Worm (Caenorhabditis elegans): ENCODE results near the gene dnj-5.

The dnj-5 gene

ce11 chrII:6882335-6882734, 24.2 kb upstream of the dnj-5 start:
- TF ChIP-seq ceh-13 (GFP tag; optimal IDR thresholded peaks at IDR 0.05), result no peak
- TF ChIP-seq pes-1 (GFP tag; IDR thresholded peaks at IDR 0.05), result no peak
- TF ChIP-seq scrt-1 (GFP tag; IDR thresholded peaks at IDR 0.05), result no peak
- no peak for TF ChIP-seq hnd-1 (tag; optimal IDR thresholded peaks at IDR 0.05)
- no peak for TF ChIP-seq hmbx-1 (tag; optimal IDR thresholded peaks at IDR 0.05)
- no peak for TF ChIP-seq ama-1 (optimal IDR thresholded peaks at IDR 0.05)
- TF ChIP-seq ets-7 (tag; optimal IDR thresholded peaks at IDR 0.05), result no peak
- no peak for TF ChIP-seq tbx-37 (GFP tag; conservative IDR thresholded peaks at IDR 0.05)
- TF ChIP-seq tra-4 (tag; optimal IDR thresholded peaks at IDR 0.05), result no peak
- TF ChIP-seq F13C5.2 (tag; optimal IDR thresholded peaks at IDR 0.05), result no peak

ce11 chrII:6880067-6880466, 22.0 kb upstream of the dnj-5 start, which contains the start of gene C44B7.7:
C44B7.7 (minus strand) TSS chrII:6880167.
- TF ChIP-seq scrt-1 (GFP tag; IDR thresholded peaks at IDR 0.05), result no peak
- no peak for TF ChIP-seq ama-1 (optimal IDR thresholded peaks at IDR 0.05)
- no peak for TF ChIP-seq tbx-11 (GFP tag; IDR thresholded peaks at IDR 0.05)
- no peak for TF ChIP-seq tbx-37 (GFP tag; conservative IDR thresholded peaks at IDR 0.05)
- no peak for TF ChIP-seq B0310.2 (tag; optimal IDR thresholded peaks at IDR 0.05)
- TF ChIP-seq F13C5.2 (tag; optimal IDR thresholded peaks at IDR 0.05), result no peak
- no peak for TF ChIP-seq flt-1 (GFP tag; IDR thresholded peaks at IDR 0.05)
- TF ChIP-seq hmg-4 (GFP tag; optimal IDR thresholded peaks at IDR 0.05), result no peak
- no peak for TF ChIP-seq ceh-13 (GFP tag; optimal IDR thresholded peaks at IDR 0.05)
- TF ChIP-seq ets-7 (tag; optimal IDR thresholded peaks at IDR 0.05), result no peak
- TF ChIP-seq sea-1 (GFP tag; conservative IDR thresholded peaks at IDR 0.05), result no peak
- no peak for TF ChIP-seq tra-4 (tag; optimal IDR thresholded peaks at IDR 0.05)
- TF ChIP-seq hnd-1 (tag; optimal IDR thresholded peaks at IDR 0.05), result no peak
- no peak for TF ChIP-seq ceh-36 (tag; optimal IDR thresholded peaks at IDR 0.05)
- no peak for TF ChIP-seq hmbx-1 (tag; optimal IDR thresholded peaks at IDR 0.05)
- TF ChIP-seq aly-1 (tag; optimal IDR thresholded peaks at IDR 0.05), result no peak
- no peak for TF ChIP-seq pes-1 (GFP tag; IDR thresholded peaks at IDR 0.05)

- no peak for TF ChIP-seq F13C5.2 (tag; optimal IDR thresholded peaks at IDR 0.05)
- TF ChIP-seq tbx-11 (GFP tag; IDR thresholded peaks at IDR 0.05), result no peak
- no peak for TF ChIP-seq ceh-36 (tag; optimal IDR thresholded peaks at IDR 0.05)
- no peak for TF ChIP-seq tra-4 (tag; optimal IDR thresholded peaks at IDR 0.05)
- TF ChIP-seq ama-1 (optimal IDR thresholded peaks at IDR 0.05), result no peak
- TF ChIP-seq ets-7 (tag; optimal IDR thresholded peaks at IDR 0.05), result no peak
- TF ChIP-seq hmbx-1 (tag; optimal IDR thresholded peaks at IDR 0.05), result no peak
- no peak for TF ChIP-seq ceh-13 (GFP tag; optimal IDR thresholded peaks at IDR 0.05)
- no peak for TF ChIP-seq flt-1 (GFP tag; IDR thresholded peaks at IDR 0.05)
- no peak for TF ChIP-seq hnd-1 (tag; optimal IDR thresholded peaks at IDR 0.05)
- TF ChIP-seq scrt-1 (GFP tag; IDR thresholded peaks at IDR 0.05), result no peak
- TF ChIP-seq tbx-37 (GFP tag; conservative IDR thresholded peaks at IDR 0.05), result no peak
- no peak for TF ChIP-seq sea-1 (GFP tag; conservative IDR thresholded peaks at IDR 0.05)
Measured at ce11 chrII:6877881-6878280, 19.8 kb upstream of the dnj-5 start.

ce11 chrII:6876957-6877356, 18.9 kb upstream of the dnj-5 start, which contains the start of gene slc-36.5:
slc-36.5 (minus strand) TSS chrII:6877057.
- TF ChIP-seq aly-1 (tag; optimal IDR thresholded peaks at IDR 0.05) (no peak), hmg-4 (GFP tag; optimal IDR thresholded peaks at IDR 0.05) (no peak), pes-1 (GFP tag; IDR thresholded peaks at IDR 0.05) (no peak), hmbx-1 (tag; optimal IDR thresholded peaks at IDR 0.05) (no peak), F13C5.2 (tag; optimal IDR thresholded peaks at IDR 0.05) (no peak), tbx-11 (GFP tag; IDR thresholded peaks at IDR 0.05) (no peak), scrt-1 (GFP tag; IDR thresholded peaks at IDR 0.05) (no peak), tra-4 (tag; optimal IDR thresholded peaks at IDR 0.05) (no peak), ama-1 (optimal IDR thresholded peaks at IDR 0.05) (no peak), ets-7 (tag; optimal IDR thresholded peaks at IDR 0.05) (no peak), B0310.2 (tag; optimal IDR thresholded peaks at IDR 0.05) (no peak)

ce11 chrII:6872493-6872892, 14.4 kb upstream of the dnj-5 start, which contains the start of gene C44B7.5:
C44B7.5 (minus strand) TSS chrII:6872593.
- TF ChIP-seq ama-1 (optimal IDR thresholded peaks at IDR 0.05) (no peak), hnd-1 (tag; optimal IDR thresholded peaks at IDR 0.05) (no peak), aly-1 (tag; optimal IDR thresholded peaks at IDR 0.05) (no peak), hmbx-1 (tag; optimal IDR thresholded peaks at IDR 0.05) (no peak), ceh-36 (tag; optimal IDR thresholded peaks at IDR 0.05) (no peak), ceh-13 (GFP tag; optimal IDR thresholded peaks at IDR 0.05) (no peak), tbx-37 (GFP tag; conservative IDR thresholded peaks at IDR 0.05) (no peak), sea-1 (GFP tag; conservative IDR thresholded peaks at IDR 0.05) (no peak), tra-4 (tag; optimal IDR thresholded peaks at IDR 0.05) (no peak), tbx-11 (GFP tag; IDR thresholded peaks at IDR 0.05) (no peak), ets-7 (tag; optimal IDR thresholded peaks at IDR 0.05) (no peak), flt-1 (GFP tag; IDR thresholded peaks at IDR 0.05) (no peak), F13C5.2 (tag; optimal IDR thresholded peaks at IDR 0.05) (no peak), hmg-4 (GFP tag; optimal IDR thresholded peaks at IDR 0.05) (no peak), scrt-1 (GFP tag; IDR thresholded peaks at IDR 0.05) (no peak), B0310.2 (tag; optimal IDR thresholded peaks at IDR 0.05) (no peak), pes-1 (GFP tag; IDR thresholded peaks at IDR 0.05) (no peak)

ce11 chrII:6870803-6871202, 12.7 kb upstream of the dnj-5 start, which contains the start of gene clhm-1:
clhm-1 (minus strand) TSS chrII:6871009.
- TF ChIP-seq tra-4 (tag; optimal IDR thresholded peaks at IDR 0.05) (no peak), hmbx-1 (tag; optimal IDR thresholded peaks at IDR 0.05) (no peak), ama-1 (optimal IDR thresholded peaks at IDR 0.05) (no peak), hnd-1 (tag; optimal IDR thresholded peaks at IDR 0.05) (no peak), sea-1 (GFP tag; conservative IDR thresholded peaks at IDR 0.05) (no peak), tbx-37 (GFP tag; conservative IDR thresholded peaks at IDR 0.05) (no peak), aly-1 (tag; optimal IDR thresholded peaks at IDR 0.05) (no peak)

ce11 chrII:6863652-6864051, 5.6 kb upstream of the dnj-5 start, which contains the start of gene aff-1:
aff-1 (minus strand) TSS chrII:6863752.
- TF ChIP-seq ceh-13 (GFP tag; optimal IDR thresholded peaks at IDR 0.05) (no peak), ama-1 (optimal IDR thresholded peaks at IDR 0.05) (no peak), hmg-4 (GFP tag; optimal IDR thresholded peaks at IDR 0.05) (no peak), ets-7 (tag; optimal IDR thresholded peaks at IDR 0.05) (no peak), ceh-36 (tag; optimal IDR thresholded peaks at IDR 0.05) (no peak), scrt-1 (GFP tag; IDR thresholded peaks at IDR 0.05) (no peak), tra-4 (tag; optimal IDR thresholded peaks at IDR 0.05) (no peak), hmbx-1 (tag; optimal IDR thresholded peaks at IDR 0.05) (no peak), sea-1 (GFP tag; conservative IDR thresholded peaks at IDR 0.05) (no peak), B0310.2 (tag; optimal IDR thresholded peaks at IDR 0.05) (no peak), tbx-11 (GFP tag; IDR thresholded peaks at IDR 0.05) (no peak), tbx-37 (GFP tag; conservative IDR thresholded peaks at IDR 0.05) (no peak), hnd-1 (tag; optimal IDR thresholded peaks at IDR 0.05) (no peak), flt-1 (GFP tag; IDR thresholded peaks at IDR 0.05) (no peak), pes-1 (GFP tag; IDR thresholded peaks at IDR 0.05) (no peak), F13C5.2 (tag; optimal IDR thresholded peaks at IDR 0.05) (no peak), aly-1 (tag; optimal IDR thresholded peaks at IDR 0.05) (no peak)
